Fruit fly (Drosophila melanogaster) whole organism, adult: ENCODE data around the gene CG7252.

Source experiments
- CG11617 ChIP-seq: fragments of 200-800 bp; sonication (Bioruptor generic); optimal IDR thresholded peaks from 2 replicates; lab custom pipeline; 2017; ENCODE audit warnings: mild to moderate bottlenecking, missing biosample characterization, missing genetic modification reagents, missing genetic modification characterization
- CG12768 ChIP-seq: fragments of 200-800 bp; sonication (Bioruptor generic); optimal IDR thresholded peaks from 2 replicates; lab custom pipeline; 2017; ENCODE audit warnings: missing biosample characterization, missing genetic modification characterization, mild to moderate bottlenecking, moderate library complexity, missing genetic modification reagents
- CG14711 ChIP-seq: fragments of 200-800 bp; sonication (Bioruptor generic); optimal IDR thresholded peaks from 2 replicates; lab custom pipeline; 2018; ENCODE audit warnings: missing biosample characterization, mild to moderate bottlenecking, missing genetic modification characterization, moderate library complexity
- CG1620 ChIP-seq: fragments of 200-800 bp; sonication (Bioruptor generic); optimal IDR thresholded peaks from 2 replicates; lab custom pipeline; 2016; ENCODE audit warnings: missing biosample characterization, missing genetic modification characterization
- CG33017 ChIP-seq: fragments of 200-800 bp; sonication (Bioruptor generic); optimal IDR thresholded peaks from 2 replicates; lab custom pipeline; 2018; ENCODE audit warnings: missing biosample characterization, mild to moderate bottlenecking, missing genetic modification characterization, moderate library complexity
- CG5204 ChIP-seq: fragments of 200-800 bp; sonication (Bioruptor generic); optimal IDR thresholded peaks from 2 replicates; lab custom pipeline; 2016; ENCODE audit warnings: missing biosample characterization, missing genetic modification characterization
- CG7045 ChIP-seq: fragments of 200-800 bp; sonication (Bioruptor generic); optimal IDR thresholded peaks from 2 replicates; lab custom pipeline; 2017; ENCODE audit warnings: missing biosample characterization, mild to moderate bottlenecking, missing genetic modification characterization
- CG7101 ChIP-seq: fragments of 200-800 bp; sonication (Bioruptor generic); optimal IDR thresholded peaks from 2 replicates; lab custom pipeline; 2018; ENCODE audit warnings: missing biosample characterization, mild to moderate bottlenecking, missing genetic modification characterization, moderate library complexity
- Clk ChIP-seq: fragments of 200-800 bp; sonication (Bioruptor generic); optimal IDR thresholded peaks from 2 replicates; lab custom pipeline; 2017; ENCODE audit warnings: missing biosample characterization, missing genetic modification characterization
- Crg-1 ChIP-seq: fragments of 200-800 bp; sonication (Bioruptor generic); optimal IDR thresholded peaks from 2 replicates; lab custom pipeline; 2016; ENCODE audit warnings: missing biosample characterization, missing genetic modification characterization
- Hr96 ChIP-seq: fragments of 200-800 bp; sonication (Bioruptor generic); optimal IDR thresholded peaks from 2 replicates; lab custom pipeline; 2016; ENCODE audit warnings: missing biosample characterization, missing genetic modification characterization
- Mnt ChIP-seq: fragments of 200-800 bp; sonication (Bioruptor generic); optimal IDR thresholded peaks from 2 replicates; lab custom pipeline; 2016; ENCODE audit warnings: missing biosample characterization, mild to moderate bottlenecking, missing genetic modification characterization
- bab1 ChIP-seq: fragments of 200-800 bp; sonication (Bioruptor generic); optimal IDR thresholded peaks from 3 replicates; lab custom pipeline; 2019; ENCODE audit warnings: missing biosample characterization, mild to moderate bottlenecking, missing genetic modification characterization, moderate library complexity
- cic ChIP-seq: fragments of 200-800 bp; sonication (Bioruptor generic); optimal IDR thresholded peaks from 2 replicates; lab custom pipeline; 2017; ENCODE audit warnings: missing biosample characterization, mild to moderate bottlenecking, missing genetic modification characterization, moderate library complexity
- cnc ChIP-seq, 2 experiments: fragments of >200 bp; optimal IDR thresholded peaks; 2 replicates each; lab custom pipeline; 2017
- kay ChIP-seq: fragments of 200-800 bp; sonication (Bioruptor generic); peaks from one replicate; lab custom pipeline; 2016; ENCODE audit warnings: missing biosample characterization, missing genetic modification characterization, borderline replicate concordance
- ovo ChIP-seq: fragments of 200-800 bp; sonication (Bioruptor generic); optimal IDR thresholded peaks from 2 replicates; lab custom pipeline; 2016; ENCODE audit warnings: missing biosample characterization, missing genetic modification characterization
- pad ChIP-seq: fragments of 200-800 bp; sonication (Bioruptor generic); optimal IDR thresholded peaks from 3 replicates; lab custom pipeline; 2017; ENCODE audit warnings: missing biosample characterization, missing genetic modification characterization, mild to moderate bottlenecking, moderate library complexity, missing genetic modification reagents
- tj ChIP-seq: fragments of 200-800 bp; sonication (Bioruptor generic); optimal IDR thresholded peaks from 3 replicates; lab custom pipeline; 2017; ENCODE audit warnings: missing biosample characterization, mild to moderate bottlenecking, missing genetic modification characterization, moderate library complexity
- toe ChIP-seq: fragments of 200-800 bp; sonication (Bioruptor generic); optimal IDR thresholded peaks from 2 replicates; lab custom pipeline; 2016; ENCODE audit warnings: missing biosample characterization, missing genetic modification characterization

Gene CG7252

dm6 chr3L:11947357-11947756 lies at the start of gene CG7252:
Gene CG7252, plus strand, starts transcription at chr3L:11947675.
- TF ChIP-seq CG1620 (GFP tag; lab: Kevin White, UChicago), result no peak
- TF ChIP-seq kay (GFP tag; lab: Kevin White, UChicago), result no peak
- TF ChIP-seq cic (GFP tag; lab: Kevin White, UChicago), result no peak
- TF ChIP-seq CG14711, result no peak
- TF ChIP-seq cnc (optimal IDR thresholded peaks at IDR 0.05; lab: Kevin White, UChicago), result no peak
- TF ChIP-seq toe (GFP tag; lab: Kevin White, UChicago), result no peak
- TF ChIP-seq Mnt (GFP tag; lab: Kevin White, UChicago), result no peak
- no peak for TF ChIP-seq pad (GFP tag; lab: Kevin White, UChicago)
- no peak for TF ChIP-seq CG33017 (tag; lab: Kevin White, UChicago)
- TF ChIP-seq CG7101, result no peak
- TF ChIP-seq Crg-1 (GFP tag; lab: Kevin White, UChicago), result no peak

- no peak for TF ChIP-seq pad (GFP tag; lab: Kevin White, UChicago)
- no peak for TF ChIP-seq CG14711
- TF ChIP-seq CG5204, result no peak
- TF ChIP-seq Hr96, result no peak
- TF ChIP-seq bab1 (GFP tag; lab: Kevin White, UChicago), result no peak
- no peak for TF ChIP-seq toe (GFP tag; lab: Kevin White, UChicago)
- no peak for TF ChIP-seq CG7045 (GFP tag; lab: Kevin White, UChicago)
- no peak for TF ChIP-seq Clk (GFP tag; lab: Kevin White, UChicago)
- TF ChIP-seq Mnt (GFP tag; lab: Kevin White, UChicago), result no peak
- TF ChIP-seq Crg-1 (GFP tag; lab: Kevin White, UChicago), result no peak
- TF ChIP-seq tj (GFP tag; lab: Kevin White, UChicago), result no peak
- TF ChIP-seq cnc (optimal IDR thresholded peaks at IDR 0.05; lab: Kevin White, UChicago), result no peak
Measured at dm6 chr3L:11918217-11918616, 29.3 kb upstream of the CG7252 start.

- no peak for TF ChIP-seq CG7045 (GFP tag; lab: Kevin White, UChicago)
- no peak for TF ChIP-seq CG5204
- TF ChIP-seq toe (GFP tag; lab: Kevin White, UChicago), result no peak
Measured at dm6 chr3L:11921213-11921612, 26.3 kb upstream of the CG7252 start, which contains the start of gene CG11588. Gene CG11588, plus strand, starts transcription at chr3L:11921513.

dm6 chr3L:11924657-11925056 lies 22.8 kb upstream of the CG7252 start, which contains the start of gene SdhAL:
Gene SdhAL, minus strand, starts transcription at chr3L:11924757.
- TF ChIP-seq CG1620 (GFP tag; lab: Kevin White, UChicago) (no peak), Crg-1 (GFP tag; lab: Kevin White, UChicago) (no peak), pad (GFP tag; lab: Kevin White, UChicago) (no peak), Clk (GFP tag; lab: Kevin White, UChicago) (no peak), kay (GFP tag; lab: Kevin White, UChicago) (peak; percentile 2)

dm6 chr3L:11925382-11925781 lies 22.1 kb upstream of the CG7252 start:
- no peak for TF ChIP-seq CG11617 (GFP tag; lab: Kevin White, UChicago)
- no peak for TF ChIP-seq pad (GFP tag; lab: Kevin White, UChicago)
- TF ChIP-seq CG33017 (tag; lab: Kevin White, UChicago), result no peak
- no peak for TF ChIP-seq ovo (GFP tag; lab: Kevin White, UChicago)
- no peak for TF ChIP-seq Clk (GFP tag; lab: Kevin White, UChicago)
- no peak for TF ChIP-seq cic (GFP tag; lab: Kevin White, UChicago)
- TF ChIP-seq CG7101, result no peak
- TF ChIP-seq kay (GFP tag; lab: Kevin White, UChicago), result no peak
- no peak for TF ChIP-seq CG7045 (GFP tag; lab: Kevin White, UChicago)
- TF ChIP-seq Mnt (GFP tag; lab: Kevin White, UChicago), result no peak
- no peak for TF ChIP-seq tj (GFP tag; lab: Kevin White, UChicago)
- TF ChIP-seq cnc (optimal IDR thresholded peaks at IDR 0.05; lab: Kevin White, UChicago), result no peak
- TF ChIP-seq CG14711, result no peak
- no peak for TF ChIP-seq Crg-1 (GFP tag; lab: Kevin White, UChicago)

- TF ChIP-seq Clk (GFP tag; lab: Kevin White, UChicago) (no peak), Hr96 (no peak), Crg-1 (GFP tag; lab: Kevin White, UChicago) (no peak), CG5204 (no peak), ovo (GFP tag; lab: Kevin White, UChicago) (no peak), cnc (optimal IDR thresholded peaks at IDR 0.05; lab: Kevin White, UChicago) (no peak), CG7101 (no peak), CG33017 (tag; lab: Kevin White, UChicago) (no peak), CG11617 (GFP tag; lab: Kevin White, UChicago) (no peak), CG7045 (GFP tag; lab: Kevin White, UChicago) (no peak), CG1620 (GFP tag; lab: Kevin White, UChicago) (no peak), pad (GFP tag; lab: Kevin White, UChicago) (no peak), CG12768 (GFP tag; lab: Kevin White, UChicago) (no peak), Mnt (GFP tag; lab: Kevin White, UChicago) (no peak), kay (GFP tag; lab: Kevin White, UChicago) (no peak), toe (GFP tag; lab: Kevin White, UChicago) (no peak), cic (GFP tag; lab: Kevin White, UChicago) (no peak), tj (GFP tag; lab: Kevin White, UChicago) (no peak), bab1 (GFP tag; lab: Kevin White, UChicago) (no peak)
Measured at dm6 chr3L:11927287-11927743, 20.2 kb upstream of the CG7252 start, which contains the start of gene byn. Gene byn, plus strand, starts transcription at chr3L:11927693.
